Worm (Caenorhabditis elegans) whole organism, L1 larva: ENCODE measurements around the gene F13A2.1.

Experiments used
- C34B4.2 ChIP-seq: sonication (generic microtip); optimal IDR thresholded peaks from 2 replicates; lab custom pipeline; 2017; ENCODE audit warnings: mild to moderate bottlenecking, missing genetic modification characterization, missing compliant biosample characterization
- F16B12.6 ChIP-seq: fragments of 150-350 bp; optimal IDR thresholded peaks from 2 replicates; lab custom pipeline; 2014; ENCODE audit warnings: missing biosample characterization, missing genetic modification characterization
- Y116A8C.19 ChIP-seq: sonication (generic microtip); optimal IDR thresholded peaks from 2 replicates; lab custom pipeline; 2016; ENCODE audit warnings: missing compliant biosample characterization, missing genetic modification characterization, borderline replicate concordance
- alr-1 ChIP-seq: fragments of 200-800 bp; sonication (Bioruptor generic); optimal IDR thresholded peaks from 2 replicates; lab custom pipeline; 2018; ENCODE audit warnings: borderline replicate concordance, mild to moderate bottlenecking, missing genetic modification characterization, missing compliant biosample characterization
- ceh-63 ChIP-seq: fragments of 200-800 bp; sonication (Bioruptor generic); optimal IDR thresholded peaks from 2 replicates; lab custom pipeline; 2018; ENCODE audit warnings: mild to moderate bottlenecking, missing genetic modification characterization, missing compliant biosample characterization
- ceh-8 ChIP-seq: fragments of 200-800 bp; sonication (Bioruptor generic); optimal IDR thresholded peaks from 2 replicates; lab custom pipeline; 2018; ENCODE audit warnings: mild to moderate bottlenecking, missing genetic modification characterization, moderate library complexity, missing compliant biosample characterization
- ceh-82 ChIP-seq, 3 experiments: fragments of 150-350 bp in 1 of 3; sonication (generic microtip) in 2 of 3; optimal IDR thresholded peaks; 2 replicates each; lab custom pipeline; 2014 to 2017; ENCODE audit warnings: missing biosample characterization in 3 of 3, missing genetic modification characterization in 3 of 3
- ceh-90 ChIP-seq: sonication (generic microtip); optimal IDR thresholded peaks from 2 replicates; lab custom pipeline; 2016; ENCODE audit warnings: missing genetic modification characterization, missing compliant biosample characterization
- ces-1 ChIP-seq: fragments of 150-350 bp; optimal IDR thresholded peaks from 2 replicates; lab custom pipeline; 2014; ENCODE audit warnings: missing biosample characterization, missing genetic modification reagents, missing genetic modification characterization
- dsc-1 ChIP-seq: sonication (generic microtip); optimal IDR thresholded peaks from 2 replicates; lab custom pipeline; 2016; ENCODE audit warnings: mild to moderate bottlenecking, missing genetic modification characterization, missing compliant biosample characterization
- efl-1 ChIP-seq, 4 experiments: fragments of 150-350 bp; optimal IDR thresholded peaks in 3 of 4; peaks in 1 of 4; 1 replicate in 1 of 4; 2 replicates in 3 of 4; lab custom pipeline; 2014; ENCODE audit warnings: missing biosample characterization in 2 of 4, missing genetic modification characterization in 2 of 4, missing genetic modification reagents in 2 of 4
- efl-3 ChIP-seq: fragments of 200-800 bp; sonication (Bioruptor generic); optimal IDR thresholded peaks from 2 replicates; lab custom pipeline; 2018; ENCODE audit warnings: mild to moderate bottlenecking, missing genetic modification characterization, missing compliant biosample characterization
- fkh-4 ChIP-seq: sonication (generic microtip); optimal IDR thresholded peaks from 2 replicates; lab custom pipeline; 2016; ENCODE audit warnings: missing compliant biosample characterization, missing genetic modification characterization, borderline replicate concordance
- fkh-8 ChIP-seq: sonication (generic microtip); optimal IDR thresholded peaks from 2 replicates; lab custom pipeline; 2016; ENCODE audit warnings: mild to moderate bottlenecking, missing genetic modification characterization, missing compliant biosample characterization
- irx-1 ChIP-seq: sonication (generic microtip); optimal IDR thresholded peaks from 2 replicates; lab custom pipeline; 2016; ENCODE audit warnings: missing genetic modification characterization, missing compliant biosample characterization
- jun-1 ChIP-seq: fragments of 150-350 bp; optimal IDR thresholded peaks from 2 replicates; lab custom pipeline; 2014; ENCODE audit warnings: missing biosample characterization, missing genetic modification reagents, missing genetic modification characterization
- lin-13 ChIP-seq: fragments of 150-350 bp; optimal IDR thresholded peaks from 2 replicates; lab custom pipeline; 2014; ENCODE audit warnings: missing biosample characterization, missing genetic modification reagents, missing genetic modification characterization
- lin-14 ChIP-seq: fragments of 200-800 bp; sonication (Bioruptor generic); optimal IDR thresholded peaks from 2 replicates; lab custom pipeline; 2018; ENCODE audit warnings: mild to moderate bottlenecking, missing genetic modification characterization, moderate library complexity, missing compliant biosample characterization
- lsy-2 ChIP-seq, 2 experiments: fragments of 150-350 bp; optimal IDR thresholded peaks; 2 replicates each; lab custom pipeline; 2014; ENCODE audit warnings: missing biosample characterization in 2 of 2, missing genetic modification characterization in 2 of 2
- mab-9 ChIP-seq: fragments of 200-800 bp; sonication (Bioruptor generic); IDR thresholded peaks from 2 replicates; pipeline ENCODE4 v1.3.6; 2022; ENCODE audit warnings: missing genetic modification reagents, missing genetic modification characterization, missing compliant biosample characterization
- mdl-1 ChIP-seq, 2 experiments: fragments of 150-350 bp; optimal IDR thresholded peaks; 2 replicates each; lab custom pipeline; 2014 to 2017; ENCODE audit warnings: missing biosample characterization in 2 of 2, missing genetic modification characterization in 2 of 2, inconsistent platforms in 1 of 2
- mep-1 ChIP-seq: fragments of 150-350 bp; optimal IDR thresholded peaks from 2 replicates; lab custom pipeline; 2014; ENCODE audit warnings: missing biosample characterization, missing genetic modification characterization
- nhr-11 ChIP-seq: fragments of 150-350 bp; optimal IDR thresholded peaks from 2 replicates; lab custom pipeline; 2014; ENCODE audit warnings: missing biosample characterization, missing genetic modification characterization
- nhr-47 ChIP-seq: sonication (generic microtip); optimal IDR thresholded peaks from 2 replicates; lab custom pipeline; 2016; ENCODE audit warnings: mild to moderate bottlenecking, missing genetic modification characterization, moderate library complexity, missing compliant biosample characterization
- nhr-71 ChIP-seq: sonication (generic microtip); optimal IDR thresholded peaks from 2 replicates; lab custom pipeline; 2016; ENCODE audit warnings: mild to moderate bottlenecking, missing genetic modification characterization, moderate library complexity, missing compliant biosample characterization
- nhr-76 ChIP-seq: sonication (generic microtip); optimal IDR thresholded peaks from 2 replicates; lab custom pipeline; 2017; ENCODE audit warnings: missing biosample characterization, missing genetic modification characterization
- nhr-77 ChIP-seq: fragments of 150-350 bp; optimal IDR thresholded peaks from 2 replicates; lab custom pipeline; 2014; ENCODE audit warnings: missing biosample characterization, missing genetic modification characterization
- nhr-84 ChIP-seq: sonication (generic microtip); optimal IDR thresholded peaks from 2 replicates; lab custom pipeline; 2017; ENCODE audit warnings: missing biosample characterization, missing genetic modification characterization
- pqm-1 ChIP-seq: sonication (generic microtip); optimal IDR thresholded peaks from 3 replicates; lab custom pipeline; 2017; ENCODE audit warnings: missing biosample characterization, missing genetic modification characterization
- skn-1 ChIP-seq: fragments of 150-350 bp; optimal IDR thresholded peaks from 2 replicates; lab custom pipeline; 2014; ENCODE audit warnings: missing biosample characterization, missing genetic modification characterization
- sox-4 ChIP-seq: sonication (generic microtip); optimal IDR thresholded peaks from 2 replicates; lab custom pipeline; 2016; ENCODE audit warnings: missing genetic modification characterization, missing compliant biosample characterization
- sptf-1 ChIP-seq: fragments of 150-350 bp; optimal IDR thresholded peaks from 2 replicates; lab custom pipeline; 2014; ENCODE audit warnings: missing biosample characterization, missing genetic modification characterization
- sup-37 ChIP-seq: fragments of 200-800 bp; sonication (Bioruptor generic); optimal IDR thresholded peaks from 2 replicates; lab custom pipeline; 2018; ENCODE audit warnings: mild to moderate bottlenecking, missing genetic modification characterization, missing compliant biosample characterization
- swsn-7 ChIP-seq: sonication (generic microtip); optimal IDR thresholded peaks from 2 replicates; lab custom pipeline; 2016; ENCODE audit warnings: missing genetic modification characterization, missing compliant biosample characterization
- tlp-1 ChIP-seq: fragments of 150-350 bp; optimal IDR thresholded peaks from 2 replicates; lab custom pipeline; 2014; ENCODE audit warnings: missing biosample characterization, missing genetic modification characterization
- unc-130 ChIP-seq: fragments of 150-350 bp; optimal IDR thresholded peaks from 2 replicates; lab custom pipeline; 2017; ENCODE audit warnings: missing biosample characterization, missing genetic modification characterization, inconsistent platforms
- unc-62 ChIP-seq: fragments of 150-350 bp; optimal IDR thresholded peaks from 2 replicates; lab custom pipeline; 2014; ENCODE audit warnings: missing biosample characterization, missing genetic modification reagents, missing genetic modification characterization
- unc-86 ChIP-seq: sonication (generic microtip); optimal IDR thresholded peaks from 2 replicates; lab custom pipeline; 2016; ENCODE audit warnings: missing genetic modification characterization, missing compliant biosample characterization
- unc-98 ChIP-seq: fragments of 200-800 bp; sonication (Bioruptor generic); IDR thresholded peaks from 2 replicates; pipeline ENCODE4 v1.3.6; 2022; ENCODE audit warnings: missing genetic modification characterization, missing compliant biosample characterization
- zag-1 ChIP-seq: fragments of 150-350 bp; optimal IDR thresholded peaks from 2 replicates; lab custom pipeline; 2014; ENCODE audit warnings: missing biosample characterization, missing genetic modification characterization
- zip-4 ChIP-seq: fragments of 200-800 bp; sonication (Bioruptor generic); optimal IDR thresholded peaks from 2 replicates; lab custom pipeline; 2018; ENCODE audit warnings: mild to moderate bottlenecking, missing genetic modification characterization, moderate library complexity, missing compliant biosample characterization
- ztf-11 ChIP-seq, 2 experiments: sonication (generic microtip); optimal IDR thresholded peaks; 2 replicates each; lab custom pipeline; 2016 to 2017; ENCODE audit warnings: missing genetic modification characterization in 2 of 2, missing biosample characterization in 1 of 2, missing compliant biosample characterization in 1 of 2

The F13A2.1 gene

ce11 chrV:4387402-4387801 is 5.2 kb upstream of the F13A2.1 start, which contains the start of gene F13A2.9:
Gene F13A2.9, minus strand, starts transcription at chrV:4387502.
- TF ChIP-seq ceh-8 (GFP tag; lab: Kevin White, UChicago) (peak; percentile 74), unc-62 (GFP tag; lab: Kevin White, UChicago) (no peak), fkh-8 (peak; percentile 8), irx-1 (tag; lab: Kevin White, UChicago) (no peak), alr-1 (tag; lab: Kevin White, UChicago) (no peak), nhr-84 (tag; lab: Kevin White, UChicago) (no peak), ceh-90 (tag; lab: Kevin White, UChicago) (peak; percentile 27)

- TF ChIP-seq F16B12.6 = no peak
- no peak for TF ChIP-seq sptf-1 (tag; lab: Kevin White, UChicago)
- no peak for TF ChIP-seq sox-4
- TF ChIP-seq jun-1 (tag; lab: Kevin White, UChicago) = no peak
- TF ChIP-seq lsy-2 (tag; optimal IDR thresholded peaks at IDR 0.05; lab: Kevin White, UChicago) = no peak
- no peak for TF ChIP-seq ceh-82 (tag; optimal IDR thresholded peaks at IDR 0.05; lab: Kevin White, UChicago)
- no peak for TF ChIP-seq lin-14 (GFP tag; lab: Kevin White, UChicago)
- no peak for TF ChIP-seq zip-4 (GFP tag; lab: Kevin White, UChicago)
- no peak for TF ChIP-seq mep-1 (tag; lab: Kevin White, UChicago)
- no peak for TF ChIP-seq ces-1 (GFP tag; lab: Kevin White, UChicago)
- TF ChIP-seq zag-1 = no peak
- TF ChIP-seq, all 84 proteins: peak for 0
These were observed 4.0 kb upstream of the F13A2.1 start, which contains the start of gene F13A2.10 for ce11 chrV:4386173-4386572. Gene F13A2.10, minus strand, starts transcription at chrV:4386273.

DNA sequence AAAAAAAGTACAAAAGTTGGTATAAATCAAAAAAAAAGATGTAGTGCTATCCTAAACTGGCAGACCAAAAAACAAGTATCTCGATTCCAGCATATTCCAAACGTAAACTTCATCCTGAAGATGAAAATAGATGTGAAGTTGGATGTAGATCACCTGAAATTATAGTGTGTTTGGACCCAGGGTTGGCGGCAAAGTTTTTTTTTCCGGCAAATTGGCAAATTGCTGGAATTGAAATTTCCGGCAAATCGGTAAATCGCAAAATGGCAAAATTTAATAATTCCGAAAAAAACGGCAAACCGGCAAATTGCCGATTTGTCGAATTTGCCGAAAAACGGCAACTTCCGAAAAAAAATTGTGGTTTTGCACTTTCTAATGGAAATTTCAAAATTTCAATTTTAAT is 2.3 kb upstream of the F13A2.1 start, which contains the start of gene F13A2.2:
F13A2.2 (minus strand) TSS at position 101 of the 400 bp plus-strand sequence.
- TF ChIP-seq nhr-77 (tag; lab: Kevin White, UChicago) (no peak), fkh-8 (no peak), ztf-11 (tag; optimal IDR thresholded peaks at IDR 0.05; lab: Kevin White, UChicago) (no peak), dsc-1 (tag; lab: Kevin White, UChicago) (no peak), fkh-4 (no peak), mep-1 (tag; lab: Kevin White, UChicago) (no peak), unc-130 (tag; lab: Kevin White, UChicago) (no peak), tlp-1 (tag; lab: Kevin White, UChicago) (no peak), pqm-1 (tag; lab: Kevin White, UChicago) (no peak), ceh-82 (tag; optimal IDR thresholded peaks at IDR 0.05; lab: Kevin White, UChicago) (no peak), sup-37 (GFP tag; lab: Kevin White, UChicago) (no peak), zip-4 (GFP tag; lab: Kevin White, UChicago) (no peak), lsy-2 (tag; optimal IDR thresholded peaks at IDR 0.05; lab: Kevin White, UChicago) (no peak), nhr-11 (tag; lab: Kevin White, UChicago) (no peak), mdl-1 (tag; optimal IDR thresholded peaks at IDR 0.05; lab: Kevin White, UChicago) (no peak), sox-4 (no peak), unc-86 (no peak), nhr-71 (tag; lab: Kevin White, UChicago) (no peak), Y116A8C.19 (no peak)

DNA sequence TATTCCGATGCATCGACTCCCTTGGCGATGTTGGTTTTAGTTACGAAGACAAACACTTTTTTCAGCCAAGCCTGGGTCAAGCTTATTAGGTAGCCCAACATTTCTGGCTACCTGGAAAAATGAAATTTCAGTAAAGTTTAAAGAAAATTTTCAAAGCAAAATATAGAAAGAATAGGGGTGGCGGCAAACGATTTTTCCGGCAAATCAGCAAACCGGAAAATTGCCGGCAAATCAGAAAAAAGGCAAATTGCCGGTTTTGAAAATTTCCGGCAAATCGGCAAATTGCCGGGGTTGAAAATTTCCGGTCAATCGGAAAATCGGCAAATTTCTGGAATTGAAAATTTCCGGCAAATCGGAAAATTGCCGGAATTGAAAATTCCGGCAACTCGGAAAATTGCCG is 4.6 kb downstream of the F13A2.1 start, which contains the start of gene F32D1.8:
F32D1.8 (minus strand) TSS at position 101 of the 400 bp plus-strand sequence.
- TF ChIP-seq efl-3 (GFP tag; lab: Kevin White, UChicago) (no peak), nhr-76 (tag; lab: Kevin White, UChicago) (no peak), mab-9 (GFP tag; lab: Robert Waterston, UW) (no peak), skn-1 (tag; lab: Kevin White, UChicago) (no peak), ceh-82 (tag; optimal IDR thresholded peaks at IDR 0.05; lab: Kevin White, UChicago) (no peak), lin-13 (GFP tag; lab: Kevin White, UChicago) (no peak), efl-1 (optimal IDR thresholded peaks at IDR 0.05; lab: Kevin White, UChicago) (no peak), efl-1 (GFP tag; optimal IDR thresholded peaks at IDR 0.05 in 1 of 2; lab: Kevin White, UChicago) (no peak), ceh-63 (GFP tag; lab: Kevin White, UChicago) (no peak), unc-98 (GFP tag; lab: Robert Waterston, UW) (no peak), ceh-90 (tag; lab: Kevin White, UChicago) (no peak), C34B4.2 (no peak), nhr-47 (no peak), swsn-7 (tag; lab: Kevin White, UChicago) (no peak)
